Worm (Caenorhabditis elegans): ENCODE results near the gene rpi-1.
A peak's percentile ranks its signal among the peaks of the same experiment; 100 is the strongest.

Gene rpi-1

ce11 chrII:13973514-13973913 lies 11.3 kb upstream of the rpi-1 start, which contains the start of gene Y39G8B.1:
Y39G8B.1 (minus strand) TSS chrII:13973812.
- no peak for TF ChIP-seq aptf-2 (GFP tag; conservative IDR thresholded peaks at IDR 0.05)
- no peak for TF ChIP-seq F23B12.7 (tag; optimal IDR thresholded peaks at IDR 0.05; ENCODE audit: insufficient read depth)
- no peak for TF ChIP-seq ztf-6 (GFP tag; IDR thresholded peaks at IDR 0.05)
- TF ChIP-seq nhr-80 (tag; optimal IDR thresholded peaks at IDR 0.05), result peak; percentile 55
- TF ChIP-seq D2030.7 (GFP tag; IDR thresholded peaks at IDR 0.05), result no peak
- TF ChIP-seq cebp-1 (GFP tag; IDR thresholded peaks at IDR 0.05), result no peak
- TF ChIP-seq cebp-1 (tag; optimal IDR thresholded peaks at IDR 0.05), result no peak
- TF ChIP-seq rec-8 (tag; optimal IDR thresholded peaks at IDR 0.05), result no peak
- TF ChIP-seq snpc-4 (GFP tag; optimal IDR thresholded peaks at IDR 0.05), result no peak
- TF ChIP-seq snpc-4 (tag; optimal IDR thresholded peaks at IDR 0.05), result peak in 1 of 4 experiments; percentile 8
- no peak for TF ChIP-seq tlf-1 (GFP tag; optimal IDR thresholded peaks at IDR 0.05)
- TF ChIP-seq F22D6.2 (tag; optimal IDR thresholded peaks at IDR 0.05), result no peak
- no peak for TF ChIP-seq zim-3 (tag; optimal IDR thresholded peaks at IDR 0.05)
- no peak for TF ChIP-seq B0336.3 (GFP tag; IDR thresholded peaks at IDR 0.05)
- TF ChIP-seq madf-10 (tag; optimal IDR thresholded peaks at IDR 0.05), result no peak
- no peak for TF ChIP-seq ets-4 (GFP tag; optimal IDR thresholded peaks at IDR 0.05)
- TF ChIP-seq let-607 (tag; optimal IDR thresholded peaks at IDR 0.05), result peak; percentile 52 to 64
- no peak for TF ChIP-seq attf-5 (GFP tag; optimal IDR thresholded peaks at IDR 0.05)
- TF ChIP-seq attf-6 (GFP tag; IDR thresholded peaks at IDR 0.05), result no peak
- TF ChIP-seq lsy-27 (tag; optimal IDR thresholded peaks at IDR 0.05; ENCODE audit: borderline replicate concordance, insufficient read depth), result no peak
- no peak for TF ChIP-seq snpc-3.4 (tag; optimal IDR thresholded peaks at IDR 0.05)
- TF ChIP-seq Y67H2A.10 (GFP tag; conservative IDR thresholded peaks at IDR 0.05), result no peak
- no peak for TF ChIP-seq Y56A3A.18 (GFP tag; IDR thresholded peaks at IDR 0.05)

ce11 chrII:13972199-13972598 lies 10.0 kb upstream of the rpi-1 start:
- TF ChIP-seq zfh-2 (GFP tag; conservative IDR thresholded peaks at IDR 0.05) (peak; percentile 55; the same call in 1 of the 2 replicates), unc-62 (GFP tag; optimal IDR thresholded peaks at IDR 0.05) (no peak), F37B4.10 (GFP tag; IDR thresholded peaks at IDR 0.05) (0 out of 2 replicates have a peak, but pooled peaks have one; percentile 84)

ce11 chrII:13968979-13969378 lies 6.8 kb upstream of the rpi-1 start, which contains the start of gene sre-43:
sre-43 (minus strand) TSS chrII:13969079.
- TF ChIP-seq ztf-18 (tag; optimal IDR thresholded peaks at IDR 0.05) (no peak), F39B2.1 (GFP tag; IDR thresholded peaks at IDR 0.05) (no peak), nhr-80 (tag; optimal IDR thresholded peaks at IDR 0.05) (no peak), ceh-58 (GFP tag; IDR thresholded peaks at IDR 0.05) (no peak), K11D2.4 (GFP tag; IDR thresholded peaks at IDR 0.05) (no peak), lin-35 (GFP tag; optimal IDR thresholded peaks at IDR 0.05) (no peak), dpl-1 (GFP tag; optimal IDR thresholded peaks at IDR 0.05) (no peak), Y79H2A.3 (GFP tag; conservative IDR thresholded peaks at IDR 0.05) (no peak), gei-17 (GFP tag; optimal IDR thresholded peaks at IDR 0.05) (no peak), hsf-1 (GFP tag; IDR thresholded peaks at IDR 0.05) (no peak), lin-40 (tag; optimal IDR thresholded peaks at IDR 0.05) (no peak), ets-4 (GFP tag; optimal IDR thresholded peaks at IDR 0.05) (no peak), fkh-3 (tag; optimal IDR thresholded peaks at IDR 0.05) (no peak), cebp-2 (GFP tag; IDR thresholded peaks at IDR 0.05) (no peak), Y67H2A.10 (GFP tag; conservative IDR thresholded peaks at IDR 0.05) (no peak), egrh-3 (GFP tag; IDR thresholded peaks at IDR 0.05) (no peak), madf-8 (GFP tag; conservative IDR thresholded peaks at IDR 0.05) (no peak)
